Fruit fly (Drosophila melanogaster): ENCODE results near the gene wntD.

The wntD gene

DNA sequence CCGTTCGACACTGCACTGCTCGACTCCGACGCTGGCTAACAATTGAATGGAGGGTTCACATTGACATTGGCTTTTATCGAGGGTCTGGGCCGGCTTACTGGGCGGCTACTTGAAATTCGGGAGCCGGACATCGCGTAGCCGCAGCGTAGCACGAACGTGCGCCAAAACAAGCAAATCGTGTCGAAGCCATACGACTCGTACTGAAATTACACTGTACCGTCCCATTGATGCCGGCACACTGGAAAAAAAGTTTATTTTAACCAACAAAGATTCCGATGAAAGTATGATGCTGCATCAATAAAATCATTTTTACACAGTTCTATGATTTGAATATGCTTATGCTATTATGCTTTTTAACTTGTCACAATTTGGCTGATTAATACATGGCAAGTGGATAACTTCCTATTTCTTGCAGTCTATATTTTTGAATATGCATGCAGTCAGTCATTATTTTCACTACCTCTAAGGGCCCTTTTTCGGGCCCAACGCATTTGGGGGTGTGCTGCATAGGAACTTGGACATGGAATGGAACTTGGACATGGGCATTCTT, 4.2 kb downstream of the wntD start, which contains the start of gene apn:
TSS of gene apn (minus strand) at position 51 of the 550 bp plus-strand sequence.
- no peak for TF ChIP-seq noc (tag; optimal IDR thresholded peaks at IDR 0.05)

DNA sequence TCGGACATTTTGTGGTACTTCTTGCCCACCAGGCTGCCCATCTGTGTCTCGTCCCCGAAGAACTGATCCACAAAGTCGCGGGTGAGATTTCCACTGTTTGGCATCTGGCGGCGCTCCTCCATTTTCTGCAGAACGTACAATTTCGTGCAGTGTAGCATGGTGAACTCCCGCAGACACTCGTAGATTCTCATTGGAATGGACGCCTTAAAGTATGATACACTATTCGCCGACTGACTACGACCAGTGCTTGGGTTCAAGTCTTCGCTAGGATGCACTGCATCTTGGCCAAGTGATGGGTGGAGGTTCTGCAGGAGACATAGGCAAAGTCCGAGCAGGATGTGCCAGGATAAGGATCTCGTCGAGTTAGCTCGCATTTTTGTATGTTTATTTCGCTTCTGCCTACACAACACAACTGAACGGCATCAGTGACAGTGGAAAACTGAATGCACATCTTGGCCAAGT, 6.8 kb downstream of the wntD start, which contains the start of gene CG15888:
TSS of gene CG15888 (minus strand) at position 412 of the 462 bp plus-strand sequence.
- TF ChIP-seq noc (tag; optimal IDR thresholded peaks at IDR 0.05) = no peak

DNA sequence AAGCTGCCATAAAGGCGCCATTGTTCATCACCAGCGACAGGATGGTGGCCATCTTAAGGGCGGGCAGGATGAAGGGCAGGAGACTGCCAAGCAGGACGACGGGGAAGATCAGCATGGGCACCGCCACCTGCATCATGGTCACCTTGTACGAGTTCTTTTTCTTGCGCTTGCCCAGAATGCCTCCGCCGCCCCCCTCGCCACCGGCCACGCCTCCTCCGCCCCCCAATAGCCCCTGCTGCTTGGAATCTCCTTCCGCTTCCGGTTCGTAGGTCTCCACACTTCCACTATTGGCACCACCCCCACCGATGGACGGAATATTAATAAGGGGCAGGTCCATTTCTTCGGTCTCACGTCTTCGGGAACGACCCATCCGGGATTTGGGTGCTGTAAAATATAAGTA, 7.9 kb downstream of the wntD start:
- TF ChIP-seq noc (tag; optimal IDR thresholded peaks at IDR 0.05) = no peak

DNA sequence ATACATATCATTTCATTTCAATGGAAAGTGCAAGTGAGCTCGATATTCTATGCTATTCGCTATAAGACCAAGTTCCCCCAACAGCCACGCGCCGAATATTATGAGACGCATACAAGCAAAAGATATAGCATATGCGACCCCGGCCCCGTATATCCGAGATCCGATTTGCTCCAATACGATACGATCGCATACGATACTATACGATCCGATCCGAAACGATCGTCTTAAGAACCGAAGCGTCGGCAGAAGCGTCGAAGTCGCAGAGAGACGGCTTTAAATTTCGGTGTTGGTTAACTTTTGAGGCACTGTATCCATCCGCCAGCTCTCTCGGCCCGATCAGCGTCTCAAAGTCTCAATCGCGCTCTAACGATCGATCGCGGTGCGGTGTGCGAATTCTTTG, 13.6 kb downstream of the wntD start, which contains the start of gene CG8630:
TSS of gene CG8630 (plus strand) at position 303 of the 400 bp plus-strand sequence.
- no peak for TF ChIP-seq noc (tag; optimal IDR thresholded peaks at IDR 0.05)

DNA sequence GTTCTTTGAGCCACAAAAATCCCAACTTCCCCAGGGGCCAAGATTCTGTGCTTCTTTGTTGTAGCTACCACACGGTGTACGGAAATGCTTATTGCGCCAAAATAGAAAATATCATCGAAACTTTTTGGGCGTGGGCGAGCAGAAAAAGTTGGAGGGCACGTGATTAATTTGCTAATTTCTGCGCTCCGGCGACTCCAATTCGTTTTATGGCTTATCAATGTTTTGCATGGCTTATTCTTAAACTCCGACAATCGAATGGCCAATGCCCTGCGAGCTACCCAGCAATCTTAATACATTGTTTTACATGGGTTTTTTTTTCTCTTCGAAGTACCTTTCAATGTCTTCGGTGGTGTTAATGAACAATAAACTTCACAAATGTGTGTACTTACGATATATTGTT, 17.5 kb downstream of the wntD start:
- no peak for TF ChIP-seq noc (tag; optimal IDR thresholded peaks at IDR 0.05)

dm6 chr3R:13274257-13274796, 18.7 kb downstream of the wntD start:
- no peak for TF ChIP-seq noc (tag; optimal IDR thresholded peaks at IDR 0.05)

DNA sequence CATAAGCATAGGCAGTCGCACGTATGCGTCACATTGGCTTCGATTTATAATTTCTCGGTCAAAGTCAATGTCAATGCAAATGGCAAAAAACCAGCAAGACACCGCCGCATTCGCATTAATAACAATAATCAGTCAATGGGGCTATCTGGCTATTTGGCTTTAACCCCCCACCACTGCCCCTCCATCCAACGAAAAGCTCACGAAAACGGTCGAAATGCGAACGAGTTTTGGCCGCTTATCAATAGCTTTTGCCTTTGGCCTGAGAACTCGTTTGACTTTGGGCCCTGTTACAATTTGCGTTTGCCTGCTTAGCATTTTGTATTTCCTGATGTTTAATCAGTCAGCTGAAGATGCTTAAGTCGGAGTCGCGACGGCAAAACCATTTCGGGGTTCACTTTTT, 19.5 kb downstream of the wntD start:
- TF ChIP-seq noc (tag; optimal IDR thresholded peaks at IDR 0.05) = no peak

- no peak for TF ChIP-seq noc (tag; optimal IDR thresholded peaks at IDR 0.05)
Measured at dm6 chr3R:13271758-13272157, 21.2 kb downstream of the wntD start, which contains the start of gene TBC1D5. Gene TBC1D5 (minus strand): TSS chr3R:13272011.

DNA sequence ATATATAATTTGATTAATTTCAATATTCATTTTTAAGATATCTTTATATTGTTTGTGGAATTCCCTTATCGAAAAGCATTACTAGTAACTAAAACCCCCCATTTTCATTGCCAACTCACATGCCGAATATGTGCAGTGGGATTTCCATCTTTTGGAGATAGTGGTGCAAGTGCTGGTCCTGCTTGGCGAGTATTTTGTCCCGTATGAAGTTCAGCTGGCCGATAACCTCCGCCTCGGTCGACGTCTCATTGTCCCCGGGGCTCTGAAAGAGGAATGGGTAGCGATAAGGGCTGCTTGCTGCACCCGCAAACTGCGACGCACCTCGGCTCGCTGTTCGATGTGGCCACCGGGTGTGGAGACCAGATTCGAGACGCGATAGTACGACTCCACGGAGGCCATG, 22.4 kb downstream of the wntD start:
- TF ChIP-seq noc (tag; optimal IDR thresholded peaks at IDR 0.05) = no peak

DNA sequence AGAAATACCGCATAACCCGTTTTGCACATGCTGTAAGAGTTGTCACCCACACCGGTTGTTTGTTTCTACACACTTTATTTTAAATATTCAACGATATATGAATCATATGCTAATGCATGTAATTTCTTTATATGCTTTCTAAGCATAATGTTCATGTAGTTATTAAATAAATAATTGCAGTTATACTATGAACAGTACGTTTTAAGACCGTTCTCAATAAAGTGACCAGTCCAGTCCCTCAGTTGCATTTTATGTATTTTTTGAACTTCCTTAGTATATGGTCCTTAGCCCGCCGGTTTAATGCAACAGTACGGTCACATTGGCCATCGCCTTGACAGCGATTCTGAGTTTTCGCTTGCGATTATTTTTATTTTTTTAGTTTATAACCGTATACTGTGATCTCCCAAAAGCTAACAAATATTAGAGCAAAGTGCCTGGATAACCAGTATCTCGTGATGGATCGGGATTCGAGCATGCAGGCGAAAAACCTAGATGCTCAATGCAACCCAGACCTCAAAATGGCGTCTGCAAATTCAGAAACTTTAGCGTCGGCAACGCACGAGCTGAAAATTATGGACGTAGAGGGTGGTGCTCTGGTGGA, 28.8 kb downstream of the wntD start, which contains the start of gene Ravus:
TSS of gene Ravus (minus strand) at position 1 of the 601 bp plus-strand sequence.
- peak; percentile 72 for TF ChIP-seq noc (tag; optimal IDR thresholded peaks at IDR 0.05)

- TF ChIP-seq noc (tag; optimal IDR thresholded peaks at IDR 0.05) = no peak
Measured at dm6 chr3R:13261706-13262105, 31.3 kb downstream of the wntD start.

DNA sequence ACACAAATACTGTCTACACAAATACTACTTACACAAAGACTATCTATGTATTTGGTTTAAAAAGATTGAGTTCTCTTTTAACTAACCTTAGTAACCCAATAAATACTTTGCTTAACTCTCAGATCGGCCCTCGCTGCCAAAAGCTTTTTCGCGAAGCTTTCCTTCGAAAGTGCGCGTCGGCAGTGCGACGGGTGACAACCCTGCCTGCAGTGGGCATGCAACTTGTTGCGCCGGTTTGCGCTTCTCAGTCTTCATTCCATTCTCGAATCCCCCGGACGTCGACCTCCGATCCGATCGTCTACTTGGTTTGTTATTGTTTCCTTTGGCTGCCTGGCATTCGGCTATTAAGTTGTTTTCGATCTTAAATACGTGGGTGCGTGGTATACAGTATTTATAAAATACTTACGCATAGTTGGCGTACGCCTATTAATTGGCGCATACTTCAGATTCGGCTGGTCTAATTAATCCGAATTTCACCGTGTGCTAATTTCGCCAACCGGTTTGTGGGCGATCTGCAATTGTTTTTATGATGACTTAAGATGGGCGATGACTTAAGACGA, 32.8 kb downstream of the wntD start, which contains the start of gene CG11686:
TSS of gene CG11686 (plus strand) at position 243 of the 560 bp plus-strand sequence.
- TF ChIP-seq noc (tag; optimal IDR thresholded peaks at IDR 0.05) = no peak

DNA sequence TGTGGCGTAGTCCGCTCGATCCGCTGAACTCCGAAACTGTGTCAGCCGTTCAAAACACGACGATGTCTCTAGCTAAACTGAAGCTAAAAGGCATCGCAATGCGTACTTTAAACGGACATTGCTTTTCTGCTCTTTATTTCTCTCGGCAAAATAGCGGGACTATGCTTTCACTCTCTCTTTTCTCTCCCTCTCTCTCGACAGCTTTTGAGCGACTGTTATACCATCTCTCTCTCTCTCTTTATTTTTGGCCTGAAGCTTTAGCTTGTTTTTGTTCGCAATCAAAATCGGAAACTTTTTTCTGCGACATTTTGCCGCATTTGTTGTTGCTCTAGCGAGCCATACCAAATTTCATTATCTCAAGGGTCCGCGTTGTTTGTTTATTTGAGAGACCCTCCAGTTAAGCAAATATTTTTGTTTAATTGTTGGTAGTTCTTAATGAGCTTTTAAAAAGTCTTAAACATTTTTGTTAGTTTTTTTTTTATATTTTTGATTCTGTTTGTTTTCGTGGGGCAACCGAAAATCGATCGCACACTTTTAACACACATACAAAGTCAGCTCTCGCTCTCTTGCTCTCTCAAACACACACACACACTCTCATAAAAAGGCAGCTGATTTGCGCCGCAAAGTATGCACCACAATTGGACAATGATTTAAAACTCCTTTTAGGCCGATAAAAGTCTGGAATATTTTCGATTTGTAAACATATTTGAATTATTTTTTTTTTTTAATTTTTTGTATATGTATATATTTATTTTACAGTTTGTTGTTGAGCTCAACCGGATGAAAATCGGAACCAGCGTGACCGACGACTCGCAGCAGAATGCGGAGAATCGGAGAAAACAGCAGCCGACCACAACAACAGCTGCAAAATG, 34.1 kb downstream of the wntD start, which contains the start of gene Ace:
TSS of gene Ace (minus strand) at position 822 of the 872 bp plus-strand sequence.
- no peak for TF ChIP-seq noc (tag; optimal IDR thresholded peaks at IDR 0.05)

DNA sequence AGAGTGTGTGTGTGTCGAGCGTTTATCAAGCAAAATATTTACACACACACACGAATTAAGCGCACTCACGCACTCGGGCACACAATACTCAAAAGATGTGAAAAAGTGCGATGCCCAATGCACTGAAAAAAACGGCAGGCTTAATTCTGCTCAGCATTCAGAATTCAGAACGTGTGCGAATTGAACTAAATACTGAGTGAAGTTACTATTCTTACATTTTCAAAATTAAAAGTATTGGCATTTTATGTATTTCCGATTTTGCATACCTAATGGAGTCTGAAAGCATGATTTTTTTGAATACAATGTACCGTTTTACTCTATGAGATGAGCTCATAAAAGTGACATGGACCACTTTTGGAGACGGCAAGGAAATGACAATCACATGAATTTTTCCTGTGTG, 35.9 kb downstream of the wntD start:
- no peak for TF ChIP-seq noc (tag; optimal IDR thresholded peaks at IDR 0.05)
